Worm (Caenorhabditis elegans) whole organism, early embryonic: ENCODE measurements around the gene ZK470.2.

Source experiments
- ama-1 ChIP-seq: fragments of 150-350 bp; optimal IDR thresholded peaks from 2 replicates; lab custom pipeline; 2014
- flt-1 ChIP-seq: fragments of 200-800 bp; sonication (Bioruptor generic); IDR thresholded peaks from 2 replicates; pipeline ENCODE4 v1.3.6; 2022; ENCODE audit warnings: missing genetic modification characterization, missing compliant biosample characterization
- tbx-11 ChIP-seq: fragments of 200-800 bp; sonication (Bioruptor generic); IDR thresholded peaks from 2 replicates; pipeline ENCODE4 v1.3.6; 2022; ENCODE audit warnings: missing genetic modification characterization, missing compliant biosample characterization

ce11 chrX:4094979-4095378 lies 40.0 kb upstream of the ZK470.2 start:
- no peak for TF ChIP-seq ama-1 (lab: Kevin White, UChicago)
- TF ChIP-seq tbx-11 (GFP tag; lab: Robert Waterston, UW) = no peak
- TF ChIP-seq flt-1 (GFP tag; lab: Robert Waterston, UW) = no peak
